Fruit fly (Drosophila melanogaster) whole organism, wandering third instar larva: Measurements from ENCODE around the gene CG33107.

ENCODE experiments used
- Abd-B ChIP-seq: fragments of >200 bp; optimal IDR thresholded peaks from 2 replicates; lab custom pipeline; 2017; ENCODE audit warnings: missing biosample characterization, missing genetic modification characterization
- OdsH ChIP-seq: fragments of 200-800 bp; sonication (Bioruptor generic); optimal IDR thresholded peaks from 2 replicates; lab custom pipeline; 2016; ENCODE audit warnings: missing biosample characterization, mild to moderate bottlenecking, missing genetic modification characterization
- Rel ChIP-seq, 2 experiments: fragments of 200-800 bp; sonication (Bioruptor generic) in 1 of 2; optimal IDR thresholded peaks; 2 replicates in 1 of 2; 3 replicates in 1 of 2; lab custom pipeline; 2016 to 2019; ENCODE audit warnings: mild to moderate bottlenecking in 2 of 2, missing biosample characterization in 2 of 2, missing genetic modification characterization in 2 of 2, moderate library complexity in 1 of 2
- woc ChIP-seq: sonication (Bioruptor generic); optimal IDR thresholded peaks from 2 replicates; lab custom pipeline; 2016; ENCODE audit warnings: missing biosample characterization, mild to moderate bottlenecking, missing genetic modification characterization

- TF ChIP-seq Abd-B (GFP tag; lab: Kevin White, UChicago) = no peak
- TF ChIP-seq woc = no peak
- no peak for TF ChIP-seq Rel (GFP tag; optimal IDR thresholded peaks at IDR 0.05; lab: Kevin White, UChicago)
- no peak for TF ChIP-seq Rel (tag; optimal IDR thresholded peaks at IDR 0.05; lab: Kevin White, UChicago)
- no peak for TF ChIP-seq OdsH (GFP tag; lab: Kevin White, UChicago)
These were observed 14.6 kb downstream of the CG33107 start, which contains the start of gene CG33110 for dm6 chr3R:22569888-22570287.
